Worm (Caenorhabditis elegans) whole organism, mixed stage, embryonic: ENCODE results near the gene F55H2.7.

Experiments used
- blmp-1 ChIP-seq: fragments of 150-350 bp; optimal IDR thresholded peaks from 2 replicates; lab custom pipeline; 2014; ENCODE audit warnings: missing biosample characterization, missing genetic modification characterization
- ceh-39 ChIP-seq: fragments of 150-350 bp; optimal IDR thresholded peaks from 2 replicates; lab custom pipeline; 2014; ENCODE audit warnings: missing biosample characterization, missing genetic modification characterization
- ceh-43 ChIP-seq: fragments of 200-800 bp; sonication (Bioruptor generic); optimal IDR thresholded peaks from 2 replicates; lab custom pipeline; 2018; ENCODE audit warnings: mild to moderate bottlenecking, missing genetic modification characterization, moderate library complexity, missing compliant biosample characterization
- ceh-83 ChIP-seq: fragments of 200-800 bp; sonication (Bioruptor generic); optimal IDR thresholded peaks from 2 replicates; lab custom pipeline; 2018; ENCODE audit warnings: mild to moderate bottlenecking, missing genetic modification characterization, missing compliant biosample characterization
- ces-1 ChIP-seq: fragments of 150-350 bp; optimal IDR thresholded peaks from 2 replicates; lab custom pipeline; 2014; ENCODE audit warnings: missing biosample characterization, missing genetic modification reagents, missing genetic modification characterization
- elt-1 ChIP-seq: sonication (generic microtip); optimal IDR thresholded peaks from 2 replicates; lab custom pipeline; 2017; ENCODE audit warnings: missing genetic modification characterization, mild to moderate bottlenecking, missing compliant biosample characterization, antibody characterized with exemption, moderate library complexity, borderline replicate concordance; ENCODE audit not compliant: insufficient read depth
- elt-3 ChIP-seq: fragments of 150-350 bp; optimal IDR thresholded peaks from 2 replicates; lab custom pipeline; 2014; ENCODE audit warnings: missing biosample characterization, missing genetic modification characterization
- hlh-1 ChIP-seq: fragments of 150-350 bp; optimal IDR thresholded peaks from 2 replicates; lab custom pipeline; 2014; ENCODE audit warnings: missing biosample characterization, missing genetic modification reagents, missing genetic modification characterization
- mep-1 ChIP-seq: fragments of 150-350 bp; optimal IDR thresholded peaks from 2 replicates; lab custom pipeline; 2017; ENCODE audit warnings: missing biosample characterization, missing genetic modification reagents, missing genetic modification characterization, inconsistent platforms
- nhr-12 ChIP-seq: fragments of 150-350 bp; optimal IDR thresholded peaks from 2 replicates; lab custom pipeline; 2014; ENCODE audit warnings: missing biosample characterization, missing genetic modification characterization
- nhr-237 ChIP-seq: fragments of 150-350 bp; optimal IDR thresholded peaks from 2 replicates; lab custom pipeline; 2014; ENCODE audit warnings: missing biosample characterization, missing genetic modification characterization
- snpc-4 ChIP-seq: fragments of 150-350 bp; optimal IDR thresholded peaks from 2 replicates; lab custom pipeline; 2014; ENCODE audit warnings: missing biosample characterization, missing genetic modification characterization
- unc-62 ChIP-seq: fragments of 150-350 bp; optimal IDR thresholded peaks from 2 replicates; lab custom pipeline; 2014; ENCODE audit warnings: missing biosample characterization, missing genetic modification reagents, missing genetic modification characterization
- ztf-11 ChIP-seq: fragments of 150-350 bp; optimal IDR thresholded peaks from 2 replicates; lab custom pipeline; 2014; ENCODE audit warnings: missing biosample characterization, missing genetic modification characterization

ce11 chrIII:9542816-9543215 lies 26.8 kb upstream of the F55H2.7 start, which contains the start of gene eif-2Balpha:
- TF ChIP-seq elt-3, result no peak
- TF ChIP-seq ceh-39 (tag; lab: Kevin White, UChicago), result no peak
- TF ChIP-seq nhr-237 (tag; lab: Kevin White, UChicago), result no peak
- peak; percentile 64 for TF ChIP-seq ces-1
- TF ChIP-seq ztf-11 (tag; lab: Kevin White, UChicago), result no peak
- no peak for TF ChIP-seq ceh-43 (GFP tag; lab: Kevin White, UChicago)
- no peak for TF ChIP-seq ceh-83 (GFP tag; lab: Kevin White, UChicago)
- TF ChIP-seq hlh-1, result no peak
- no peak for TF ChIP-seq nhr-12 (tag; lab: Kevin White, UChicago)
- TF ChIP-seq unc-62 (GFP tag; lab: Kevin White, UChicago), result no peak
- TF ChIP-seq snpc-4, result no peak
- no peak for TF ChIP-seq blmp-1 (tag; lab: Kevin White, UChicago)
- no peak for TF ChIP-seq elt-1 (tag; lab: Kevin White, UChicago)
- no peak for TF ChIP-seq mep-1 (tag; lab: Kevin White, UChicago)
